Worm (Caenorhabditis elegans) whole organism, L1 larva: ENCODE results near the gene npp-3.

Experiments used
- C04F5.9 ChIP-seq: sonication (generic microtip); optimal IDR thresholded peaks from 2 replicates; lab custom pipeline; 2016; ENCODE audit warnings: missing genetic modification characterization, missing compliant biosample characterization
- C16A3.4 ChIP-seq: fragments of 150-350 bp; optimal IDR thresholded peaks from 2 replicates; lab custom pipeline; 2014; ENCODE audit warnings: missing biosample characterization, missing genetic modification characterization
- aha-1 ChIP-seq: fragments of 150-350 bp; optimal IDR thresholded peaks from 2 replicates; lab custom pipeline; 2014; ENCODE audit warnings: missing biosample characterization, missing genetic modification characterization
- alr-1 ChIP-seq: fragments of 200-800 bp; sonication (Bioruptor generic); optimal IDR thresholded peaks from 2 replicates; lab custom pipeline; 2018; ENCODE audit warnings: borderline replicate concordance, mild to moderate bottlenecking, missing genetic modification characterization, missing compliant biosample characterization
- aly-2 ChIP-seq: fragments of 150-350 bp; optimal IDR thresholded peaks from 2 replicates; lab custom pipeline; 2014; ENCODE audit warnings: missing biosample characterization, missing genetic modification characterization
- ama-1 ChIP-seq: fragments of 150-350 bp; optimal IDR thresholded peaks from 2 replicates; lab custom pipeline; 2014
- blmp-1 ChIP-seq: fragments of 150-350 bp; optimal IDR thresholded peaks from 2 replicates; lab custom pipeline; 2014; ENCODE audit warnings: missing biosample characterization, missing genetic modification characterization
- ceh-82 ChIP-seq, 3 experiments: fragments of 150-350 bp in 1 of 3; sonication (generic microtip) in 2 of 3; optimal IDR thresholded peaks; 2 replicates each; lab custom pipeline; 2014 to 2017; ENCODE audit warnings: missing biosample characterization in 3 of 3, missing genetic modification characterization in 3 of 3
- ces-1 ChIP-seq: fragments of 150-350 bp; optimal IDR thresholded peaks from 2 replicates; lab custom pipeline; 2014; ENCODE audit warnings: missing biosample characterization, missing genetic modification reagents, missing genetic modification characterization
- dpl-1 ChIP-seq, 3 experiments: fragments of 150-350 bp in 2 of 3; sonication (generic microtip) in 1 of 3; optimal IDR thresholded peaks; 2 replicates each; lab custom pipeline; 2014 to 2017; ENCODE audit warnings: missing biosample characterization in 3 of 3, missing genetic modification characterization in 3 of 3, missing genetic modification reagents in 3 of 3
- dsc-1 ChIP-seq: sonication (generic microtip); optimal IDR thresholded peaks from 2 replicates; lab custom pipeline; 2016; ENCODE audit warnings: mild to moderate bottlenecking, missing genetic modification characterization, missing compliant biosample characterization
- efl-3 ChIP-seq: fragments of 200-800 bp; sonication (Bioruptor generic); optimal IDR thresholded peaks from 2 replicates; lab custom pipeline; 2018; ENCODE audit warnings: mild to moderate bottlenecking, missing genetic modification characterization, missing compliant biosample characterization
- egl-13 ChIP-seq: sonication (generic microtip); optimal IDR thresholded peaks from 2 replicates; lab custom pipeline; 2016; ENCODE audit warnings: missing genotype, missing genetic modification reagents, missing genetic modification characterization, missing compliant biosample characterization
- egl-27 ChIP-seq, 2 experiments: fragments of 150-350 bp in 1 of 2; sonication (generic microtip); optimal IDR thresholded peaks; 3 replicates each; lab custom pipeline; 2017 to 2018; ENCODE audit warnings: missing biosample characterization in 2 of 2, missing genetic modification characterization in 2 of 2, missing genetic modification reagents in 2 of 2
- elt-2 ChIP-seq: sonication (generic microtip); optimal IDR thresholded peaks from 2 replicates; lab custom pipeline; 2016; ENCODE audit warnings: missing genetic modification characterization, mild to moderate bottlenecking, inconsistent platforms, missing compliant biosample characterization, missing genetic modification reagents
- fkh-10 ChIP-seq: sonication (generic microtip); optimal IDR thresholded peaks from 2 replicates; lab custom pipeline; 2017; ENCODE audit warnings: missing biosample characterization, missing genetic modification reagents, missing genetic modification characterization
- grh-1 ChIP-seq: fragments of 200-800 bp; sonication (Bioruptor generic); IDR thresholded peaks from 2 replicates; pipeline ENCODE4 v1.3.6; 2022; ENCODE audit warnings: missing genetic modification reagents, missing genetic modification characterization, missing compliant biosample characterization
- hlh-4 ChIP-seq: sonication (generic microtip); optimal IDR thresholded peaks from 2 replicates; lab custom pipeline; 2016; ENCODE audit warnings: mild to moderate bottlenecking, missing genetic modification characterization, missing compliant biosample characterization
- hpl-2 ChIP-seq: fragments of 150-350 bp; optimal IDR thresholded peaks from 2 replicates; lab custom pipeline; 2014; ENCODE audit warnings: missing biosample characterization, missing genetic modification reagents, missing genetic modification characterization
- irx-1 ChIP-seq: sonication (generic microtip); optimal IDR thresholded peaks from 2 replicates; lab custom pipeline; 2016; ENCODE audit warnings: missing genetic modification characterization, missing compliant biosample characterization
- isw-1 ChIP-seq: fragments of 200-800 bp; sonication (Bioruptor generic); IDR thresholded peaks from 2 replicates; pipeline ENCODE4 v1.3.6; 2022; ENCODE audit warnings: missing genetic modification characterization, missing compliant biosample characterization
- lin-13 ChIP-seq: fragments of 150-350 bp; optimal IDR thresholded peaks from 2 replicates; lab custom pipeline; 2014; ENCODE audit warnings: missing biosample characterization, missing genetic modification reagents, missing genetic modification characterization
- lin-15B ChIP-seq: fragments of 150-350 bp; sonication (generic microtip); optimal IDR thresholded peaks from 3 replicates; lab custom pipeline; 2014; ENCODE audit warnings: missing biosample characterization, missing genetic modification characterization
- lin-35 ChIP-seq, 2 experiments: fragments of 150-350 bp; optimal IDR thresholded peaks; 2 replicates each; lab custom pipeline; 2014; ENCODE audit warnings: missing biosample characterization in 2 of 2, missing genetic modification characterization in 2 of 2, missing genetic modification reagents in 2 of 2
- lir-3 ChIP-seq: sonication (generic microtip); optimal IDR thresholded peaks from 2 replicates; lab custom pipeline; 2016; ENCODE audit warnings: mild to moderate bottlenecking, missing genetic modification characterization, moderate library complexity, missing compliant biosample characterization; ENCODE audit not compliant: poor library complexity
- lsy-2 ChIP-seq, 2 experiments: fragments of 150-350 bp; optimal IDR thresholded peaks; 2 replicates each; lab custom pipeline; 2014; ENCODE audit warnings: missing biosample characterization in 2 of 2, missing genetic modification characterization in 2 of 2
- mdl-1 ChIP-seq, 2 experiments: fragments of 150-350 bp; optimal IDR thresholded peaks; 2 replicates each; lab custom pipeline; 2014 to 2017; ENCODE audit warnings: missing biosample characterization in 2 of 2, missing genetic modification characterization in 2 of 2, inconsistent platforms in 1 of 2
- mep-1 ChIP-seq: fragments of 150-350 bp; optimal IDR thresholded peaks from 2 replicates; lab custom pipeline; 2014; ENCODE audit warnings: missing biosample characterization, missing genetic modification characterization
- nhr-11 ChIP-seq: fragments of 150-350 bp; optimal IDR thresholded peaks from 2 replicates; lab custom pipeline; 2014; ENCODE audit warnings: missing biosample characterization, missing genetic modification characterization
- nhr-12 ChIP-seq: sonication (generic microtip); optimal IDR thresholded peaks from 2 replicates; lab custom pipeline; 2017; ENCODE audit warnings: missing biosample characterization, missing genetic modification characterization
- nhr-237 ChIP-seq: fragments of 150-350 bp; optimal IDR thresholded peaks from 2 replicates; lab custom pipeline; 2014; ENCODE audit warnings: missing biosample characterization, missing genetic modification characterization
- nhr-71 ChIP-seq: sonication (generic microtip); optimal IDR thresholded peaks from 2 replicates; lab custom pipeline; 2016; ENCODE audit warnings: mild to moderate bottlenecking, missing genetic modification characterization, moderate library complexity, missing compliant biosample characterization
- nhr-76 ChIP-seq: sonication (generic microtip); optimal IDR thresholded peaks from 2 replicates; lab custom pipeline; 2017; ENCODE audit warnings: missing biosample characterization, missing genetic modification characterization
- nhr-77 ChIP-seq: fragments of 150-350 bp; optimal IDR thresholded peaks from 2 replicates; lab custom pipeline; 2014; ENCODE audit warnings: missing biosample characterization, missing genetic modification characterization
- nhr-84 ChIP-seq: sonication (generic microtip); optimal IDR thresholded peaks from 2 replicates; lab custom pipeline; 2017; ENCODE audit warnings: missing biosample characterization, missing genetic modification characterization
- nhr-85 ChIP-seq: sonication (generic microtip); peaks from one replicate; lab custom pipeline; 2016; ENCODE audit warnings: missing genetic modification characterization, inconsistent platforms, missing compliant biosample characterization
- nhr-90 ChIP-seq: sonication (generic microtip); optimal IDR thresholded peaks from 2 replicates; lab custom pipeline; 2016; ENCODE audit warnings: mild to moderate bottlenecking, missing genetic modification characterization, missing compliant biosample characterization; ENCODE audit not compliant: poor library complexity
- pax-3 ChIP-seq: fragments of 200-800 bp; sonication (Bioruptor generic); optimal IDR thresholded peaks from 2 replicates; lab custom pipeline; 2018; ENCODE audit warnings: mild to moderate bottlenecking, missing genetic modification characterization, moderate library complexity, missing compliant biosample characterization
- rnt-1 ChIP-seq: sonication (generic microtip); optimal IDR thresholded peaks from 2 replicates; lab custom pipeline; 2016; ENCODE audit warnings: mild to moderate bottlenecking, missing genetic modification characterization, moderate library complexity, missing compliant biosample characterization
- skn-1 ChIP-seq: fragments of 150-350 bp; optimal IDR thresholded peaks from 2 replicates; lab custom pipeline; 2014; ENCODE audit warnings: missing biosample characterization, missing genetic modification characterization
- snpc-4 ChIP-seq: fragments of 150-350 bp; optimal IDR thresholded peaks from 2 replicates; lab custom pipeline; 2014; ENCODE audit warnings: missing biosample characterization, missing genetic modification characterization
- snu-23 ChIP-seq: sonication (generic microtip); optimal IDR thresholded peaks from 2 replicates; lab custom pipeline; 2016; ENCODE audit warnings: missing genetic modification characterization, missing compliant biosample characterization
- sox-4 ChIP-seq: sonication (generic microtip); optimal IDR thresholded peaks from 2 replicates; lab custom pipeline; 2016; ENCODE audit warnings: missing genetic modification characterization, missing compliant biosample characterization
- sptf-1 ChIP-seq: fragments of 150-350 bp; optimal IDR thresholded peaks from 2 replicates; lab custom pipeline; 2014; ENCODE audit warnings: missing biosample characterization, missing genetic modification characterization
- sup-37 ChIP-seq: fragments of 200-800 bp; sonication (Bioruptor generic); optimal IDR thresholded peaks from 2 replicates; lab custom pipeline; 2018; ENCODE audit warnings: mild to moderate bottlenecking, missing genetic modification characterization, missing compliant biosample characterization
- unc-30 ChIP-seq: sonication (generic microtip); optimal IDR thresholded peaks from 2 replicates; lab custom pipeline; 2017; ENCODE audit warnings: missing biosample characterization, missing genetic modification characterization
- unc-62 ChIP-seq: fragments of 150-350 bp; optimal IDR thresholded peaks from 2 replicates; lab custom pipeline; 2014; ENCODE audit warnings: missing biosample characterization, missing genetic modification reagents, missing genetic modification characterization
- unc-86 ChIP-seq: sonication (generic microtip); optimal IDR thresholded peaks from 2 replicates; lab custom pipeline; 2016; ENCODE audit warnings: missing genetic modification characterization, missing compliant biosample characterization
- vab-15 ChIP-seq: sonication (generic microtip); optimal IDR thresholded peaks from 2 replicates; lab custom pipeline; 2017; ENCODE audit warnings: missing genotype, mild to moderate bottlenecking, missing genetic modification characterization, missing compliant biosample characterization
- xbp-1 ChIP-seq: sonication (generic microtip); optimal IDR thresholded peaks from 2 replicates; lab custom pipeline; 2016; ENCODE audit warnings: missing genetic modification characterization, missing compliant biosample characterization
- zag-1 ChIP-seq: fragments of 150-350 bp; optimal IDR thresholded peaks from 2 replicates; lab custom pipeline; 2014; ENCODE audit warnings: missing biosample characterization, missing genetic modification characterization
- ztf-11 ChIP-seq, 2 experiments: sonication (generic microtip); optimal IDR thresholded peaks; 2 replicates each; lab custom pipeline; 2016 to 2017; ENCODE audit warnings: missing genetic modification characterization in 2 of 2, missing biosample characterization in 1 of 2, missing compliant biosample characterization in 1 of 2
- ztf-4 ChIP-seq: fragments of 150-350 bp; optimal IDR thresholded peaks from 2 replicates; lab custom pipeline; 2014; ENCODE audit warnings: missing biosample characterization, missing genetic modification characterization

npp-3 gene

ce11 chrII:11874674-11875198 is at the start of gene npp-3, which contains the start of gene top-2:
Gene npp-3, minus strand, starts transcription at chrII:11874788.
Gene top-2, plus strand, starts transcription at chrII:11875148.
- TF ChIP-seq lin-35 (GFP tag; optimal IDR thresholded peaks at IDR 0.05; lab: Kevin White, UChicago): peak; percentile 99 to 100
- no peak for TF ChIP-seq sptf-1 (tag; lab: Kevin White, UChicago)
- peak; percentile 92 for TF ChIP-seq nhr-77 (tag; lab: Kevin White, UChicago)
- peak; percentile 27 for TF ChIP-seq hpl-2
- peak; percentile 97 for TF ChIP-seq snu-23 (GFP tag; lab: Kevin White, UChicago)
- peak; percentile 99 to 100 for TF ChIP-seq lsy-2 (tag; optimal IDR thresholded peaks at IDR 0.05; lab: Kevin White, UChicago)
- TF ChIP-seq efl-3: no peak
- peak; percentile 73 for TF ChIP-seq nhr-237 (tag; lab: Kevin White, UChicago)
- TF ChIP-seq fkh-10 (GFP tag; lab: Kevin White, UChicago): peak; percentile 92
- TF ChIP-seq grh-1: peak; percentile 89
- TF ChIP-seq hlh-4 (tag; lab: Kevin White, UChicago): no peak
- no peak for TF ChIP-seq unc-30
- peak; percentile 97 for TF ChIP-seq isw-1 (GFP tag; lab: Robert Waterston, UW)
- TF ChIP-seq lin-13 (GFP tag; lab: Kevin White, UChicago): peak; percentile 95
- no peak for TF ChIP-seq ama-1 (lab: Kevin White, UChicago)
- TF ChIP-seq pax-3: peak; percentile 88
- TF ChIP-seq nhr-84 (tag; lab: Kevin White, UChicago): no peak
- peak; percentile 89 for TF ChIP-seq C04F5.9 (tag; lab: Kevin White, UChicago)
- TF ChIP-seq snpc-4 (tag; lab: Kevin White, UChicago): peak; percentile 79
- peak; percentile 93 for TF ChIP-seq nhr-11
- peak; percentile 89 for TF ChIP-seq egl-13 (tag; lab: Kevin White, UChicago)
- peak in 1 of 2 experiments; percentile 63 for TF ChIP-seq ztf-11 (tag; optimal IDR thresholded peaks at IDR 0.05; lab: Kevin White, UChicago)
- TF ChIP-seq skn-1: peak; percentile 94
- TF ChIP-seq C16A3.4: peak; percentile 95
- no peak for TF ChIP-seq zag-1
- TF ChIP-seq unc-86 (tag; lab: Kevin White, UChicago): peak; percentile 95
- TF ChIP-seq ces-1: no peak
- TF ChIP-seq aly-2 (tag; lab: Kevin White, UChicago): peak; percentile 78
- peak; percentile 93 for TF ChIP-seq dsc-1
- TF ChIP-seq nhr-71: peak; percentile 97
- peak; percentile 71 for TF ChIP-seq aha-1
- peak in 1 of 2 experiments; percentile 83 for TF ChIP-seq mdl-1 (tag; optimal IDR thresholded peaks at IDR 0.05; lab: Kevin White, UChicago)
- TF ChIP-seq mep-1 (tag; lab: Kevin White, UChicago): no peak
- TF ChIP-seq unc-62 (GFP tag; lab: Kevin White, UChicago): no peak
- peak; percentile 85 for TF ChIP-seq lir-3 (tag; lab: Kevin White, UChicago)
- no peak for TF ChIP-seq blmp-1
- peak; percentile 90 for TF ChIP-seq nhr-90 (tag; lab: Kevin White, UChicago)
- peak; percentile 56 for TF ChIP-seq elt-2
- TF ChIP-seq sox-4 (tag; lab: Kevin White, UChicago): peak; percentile 69
- peak; percentile 93 for TF ChIP-seq xbp-1 (tag; lab: Kevin White, UChicago)
- peak; percentile 24 for TF ChIP-seq sup-37 (GFP tag; lab: Kevin White, UChicago)
- TF ChIP-seq dpl-1 (GFP tag; optimal IDR thresholded peaks at IDR 0.05; lab: Kevin White, UChicago): peak; percentile 99
- peak; percentile 74 for TF ChIP-seq ztf-4
- peak; percentile 91 for TF ChIP-seq irx-1 (tag; lab: Kevin White, UChicago)
- TF ChIP-seq rnt-1 (tag; lab: Kevin White, UChicago): peak; percentile 94
- no peak for TF ChIP-seq nhr-12 (tag; lab: Kevin White, UChicago)
- TF ChIP-seq vab-15 (tag; lab: Kevin White, UChicago): peak; percentile 86
- peak; percentile 94 for TF ChIP-seq lin-15B
- TF ChIP-seq egl-27 (tag; optimal IDR thresholded peaks at IDR 0.05; lab: Kevin White, UChicago): peak; percentile 3 to 22
- TF ChIP-seq nhr-76 (tag; lab: Kevin White, UChicago): peak; percentile 36
- TF ChIP-seq ceh-82 (tag; optimal IDR thresholded peaks at IDR 0.05; lab: Kevin White, UChicago): peak; percentile 85 to 97 (median 89)
- no peak for TF ChIP-seq alr-1
- peak; percentile 97 for TF ChIP-seq nhr-85 (tag; lab: Kevin White, UChicago)
